Worm (Caenorhabditis elegans): Measurements from ENCODE around the gene latd-1.

DNA sequence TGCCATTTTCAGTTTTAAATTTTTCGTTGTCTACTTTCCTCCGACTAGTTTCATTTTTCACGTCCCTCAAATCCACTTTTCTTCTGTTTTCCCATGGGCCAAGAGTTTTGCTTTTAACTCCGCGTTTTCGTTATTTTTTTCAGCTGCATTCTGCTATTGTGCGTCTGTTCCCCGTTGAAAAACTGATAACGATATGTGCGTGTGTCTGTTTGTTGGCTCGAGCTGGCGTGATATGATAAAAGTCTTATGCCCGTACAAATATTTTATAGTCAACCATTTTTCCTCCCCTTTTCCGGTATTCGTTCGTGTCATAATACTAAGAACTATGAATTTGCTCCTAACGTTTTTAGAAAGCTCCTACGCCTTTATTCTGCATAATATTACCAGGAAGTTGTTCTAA is 4.2 kb upstream of the latd-1 start:
- TF ChIP-seq tbx-2 (tag; optimal IDR thresholded peaks at IDR 0.05) (no peak), pha-4 (tag; optimal IDR thresholded peaks at IDR 0.05) (no peak), ceh-18 (tag; optimal IDR thresholded peaks at IDR 0.05) (no peak), rnt-1 (tag; optimal IDR thresholded peaks at IDR 0.05) (no peak), unc-3 (GFP tag; conservative IDR thresholded peaks at IDR 0.05) (no peak), unc-3 (tag; optimal IDR thresholded peaks at IDR 0.05) (no peak), elt-2 (tag; optimal IDR thresholded peaks at IDR 0.05) (peak; percentile 7), unc-86 (tag; optimal IDR thresholded peaks at IDR 0.05) (no peak), syd-9 (tag; optimal IDR thresholded peaks at IDR 0.05) (no peak), ceh-14 (tag; optimal IDR thresholded peaks at IDR 0.05) (no peak)

All from whole organism, late embryonic.